Fruit fly (Drosophila melanogaster) whole organism, embryonic: ENCODE measurements around the gene CG14731.

Experiments used
- Abd-B ChIP-seq: fragments of 200-800 bp; sonication (Bioruptor generic); optimal IDR thresholded peaks from 2 replicates; lab custom pipeline; 2018; ENCODE audit warnings: missing biosample characterization, mild to moderate bottlenecking, missing genetic modification characterization, moderate library complexity
- Awh ChIP-seq: fragments of 200-800 bp; sonication (Bioruptor generic); IDR thresholded peaks from 2 replicates; pipeline ENCODE4, ENCODE4 v1.3.6; 2022; ENCODE audit warnings: missing biosample characterization, missing genetic modification characterization
- CG11247 ChIP-seq: fragments of 200-800 bp; sonication (Bioruptor generic); IDR thresholded peaks from 2 replicates; pipeline ENCODE4 v1.3.6; 2022; ENCODE audit warnings: missing biosample characterization, missing genetic modification characterization
- CG11504 ChIP-seq: fragments of 200-800 bp; sonication (Bioruptor generic); optimal IDR thresholded peaks from 3 replicates; lab custom pipeline; 2019; ENCODE audit warnings: missing biosample characterization, mild to moderate bottlenecking, missing genetic modification characterization, moderate library complexity
- CG12391 ChIP-seq: fragments of 200-800 bp; sonication (Bioruptor generic); optimal IDR thresholded peaks from 3 replicates; lab custom pipeline; 2018; ENCODE audit warnings: missing biosample characterization, mild to moderate bottlenecking, missing genetic modification characterization, moderate library complexity
- CG13287 ChIP-seq: fragments of 200-800 bp; sonication (Bioruptor generic); IDR thresholded peaks from 2 replicates; pipeline ENCODE4 v1.3.6; 2022; ENCODE audit warnings: missing biosample characterization, missing genetic modification characterization; ENCODE audit not compliant: partially characterized antibody
- CG15073 ChIP-seq: fragments of 200-800 bp; sonication (Bioruptor generic); optimal IDR thresholded peaks from 2 replicates; lab custom pipeline; 2016; ENCODE audit warnings: missing biosample characterization, missing genetic modification characterization
- CG17361 ChIP-seq: fragments of 200-800 bp; sonication (Bioruptor generic); IDR thresholded peaks from 3 replicates; pipeline ENCODE4 v1.3.6; 2022; ENCODE audit warnings: missing biosample characterization, missing genetic modification characterization
- CG1792 ChIP-seq: fragments of 200-800 bp; sonication (Bioruptor generic); optimal IDR thresholded peaks from 2 replicates; lab custom pipeline; 2016; ENCODE audit warnings: missing biosample characterization, missing genetic modification characterization
- CG3163 ChIP-seq: fragments of 200-800 bp; sonication (Bioruptor generic); optimal IDR thresholded peaks from 3 replicates; lab custom pipeline; 2016; ENCODE audit warnings: missing biosample characterization, missing genetic modification characterization
- CG32772 ChIP-seq: fragments of 200-800 bp; sonication (Bioruptor generic); IDR thresholded peaks from 2 replicates; pipeline ENCODE4 v1.3.6; 2022; ENCODE audit warnings: missing biosample characterization, missing genetic modification characterization
- CG33213 ChIP-seq: fragments of 200-800 bp; sonication (Bioruptor generic); optimal IDR thresholded peaks from 3 replicates; lab custom pipeline; 2016; ENCODE audit warnings: missing biosample characterization, missing genetic modification characterization
- CG3995 ChIP-seq: fragments of 200-800 bp; sonication (Bioruptor generic); optimal IDR thresholded peaks from 3 replicates; lab custom pipeline; 2016; ENCODE audit warnings: missing biosample characterization, missing genetic modification characterization
- CG4707 ChIP-seq: fragments of 200-800 bp; sonication (Bioruptor generic); optimal IDR thresholded peaks from 2 replicates; lab custom pipeline; 2018; ENCODE audit warnings: missing biosample characterization, mild to moderate bottlenecking, missing genetic modification characterization, moderate library complexity
- CG4820 ChIP-seq: fragments of 200-800 bp; sonication (Bioruptor generic); optimal IDR thresholded peaks from 3 replicates; lab custom pipeline; 2016; ENCODE audit warnings: missing biosample characterization, missing genetic modification characterization
- CG6689 ChIP-seq: fragments of 200-800 bp; sonication (Bioruptor generic); IDR thresholded peaks from 2 replicates; pipeline ENCODE4 v1.3.6; 2022; ENCODE audit warnings: missing biosample characterization, missing genetic modification characterization
- CG8924 ChIP-seq: fragments of 200-800 bp; optimal IDR thresholded peaks from 3 replicates; lab custom pipeline; 2019; ENCODE audit warnings: missing biosample characterization, mild to moderate bottlenecking, missing genetic modification characterization, moderate library complexity
- CoRest ChIP-seq: fragments of 200-800 bp; sonication (Bioruptor generic); optimal IDR thresholded peaks from 3 replicates; lab custom pipeline; 2018; ENCODE audit warnings: missing biosample characterization, mild to moderate bottlenecking, missing genetic modification characterization, moderate library complexity
- D ChIP-seq, 2 experiments: fragments of 200-800 bp in 1 of 2; fragments of >200 bp in 1 of 2; sonication (Bioruptor generic) in 1 of 2; optimal IDR thresholded peaks; 2 replicates in 1 of 2; 3 replicates in 1 of 2; lab custom pipeline; 2017; ENCODE audit warnings: mild to moderate bottlenecking in 1 of 2, missing biosample characterization in 1 of 2, missing genetic modification characterization in 1 of 2, missing genetic modification reagents in 1 of 2
- D19A ChIP-seq: fragments of 200-800 bp; optimal IDR thresholded peaks from 3 replicates; lab custom pipeline; 2019; ENCODE audit warnings: missing biosample characterization, mild to moderate bottlenecking, missing genetic modification characterization, moderate library complexity
- Dad ChIP-seq: fragments of 200-800 bp; sonication (Bioruptor generic); optimal IDR thresholded peaks from 3 replicates; lab custom pipeline; 2016; ENCODE audit warnings: missing biosample characterization, missing genetic modification characterization
- E2f1 ChIP-seq: fragments of 200-800 bp; sonication (Bioruptor generic); IDR thresholded peaks from 2 replicates; pipeline ENCODE4 v1.3.6; 2022; ENCODE audit warnings: missing biosample characterization, missing genetic modification characterization
- GATAe ChIP-seq: fragments of 200-800 bp; sonication (Bioruptor generic); conservative IDR thresholded peaks from 2 replicates; pipeline ENCODE4 v1.3.6; 2022; ENCODE audit warnings: missing biosample characterization, missing genetic modification characterization
- Gug ChIP-seq: fragments of 200-800 bp; sonication (Bioruptor generic); IDR thresholded peaks from 4 replicates; pipeline ENCODE4 v1.3.6; 2022; ENCODE audit warnings: missing biosample characterization, missing genetic modification characterization
- Jarid2 ChIP-seq: fragments of 200-800 bp; sonication (Bioruptor generic); optimal IDR thresholded peaks from 3 replicates; lab custom pipeline; 2017; ENCODE audit warnings: mild to moderate bottlenecking, missing biosample characterization, missing genetic modification reagents, missing genetic modification characterization
- Lhr ChIP-seq: fragments of 200-800 bp; sonication (Bioruptor generic); optimal IDR thresholded peaks from 3 replicates; lab custom pipeline; 2017; ENCODE audit warnings: mild to moderate bottlenecking, missing biosample characterization, missing genetic modification reagents, missing genetic modification characterization
- Mes4 ChIP-seq: fragments of 200-800 bp; sonication (Bioruptor generic); optimal IDR thresholded peaks from 2 replicates; lab custom pipeline; 2016; ENCODE audit warnings: missing biosample characterization, missing genetic modification characterization
- NFAT ChIP-seq: fragments of 200-800 bp; sonication (Bioruptor generic); IDR thresholded peaks from 2 replicates; pipeline ENCODE4 v1.3.6; 2022; ENCODE audit warnings: missing biosample characterization, missing genetic modification characterization
- PHDP ChIP-seq: fragments of 200-800 bp; sonication (Bioruptor generic); optimal IDR thresholded peaks from 3 replicates; lab custom pipeline; 2018; ENCODE audit warnings: missing biosample characterization, mild to moderate bottlenecking, missing genetic modification characterization, moderate library complexity
- Ptx1 ChIP-seq: fragments of 200-800 bp; sonication (Bioruptor generic); IDR thresholded peaks from 2 replicates; pipeline ENCODE4 v1.3.6; 2022; ENCODE audit warnings: missing biosample characterization, missing genetic modification characterization
- Ravus ChIP-seq: fragments of 200-800 bp; sonication (Bioruptor generic); IDR thresholded peaks from 2 replicates; pipeline ENCODE4 v1.3.6; 2022; ENCODE audit warnings: missing biosample characterization, missing genetic modification characterization
- Scr ChIP-seq: fragments of 200-800 bp; sonication (Bioruptor generic); IDR thresholded peaks from 2 replicates; pipeline ENCODE4 v1.3.6; 2022; ENCODE audit warnings: missing biosample characterization, missing genetic modification characterization; ENCODE audit not compliant: partially characterized antibody
- Spps ChIP-seq: fragments of 200-800 bp; sonication (Bioruptor generic); optimal IDR thresholded peaks from 2 replicates; lab custom pipeline; 2018; ENCODE audit warnings: missing biosample characterization, mild to moderate bottlenecking, missing genetic modification characterization
- Sry-β ChIP-seq: fragments of 200-800 bp; sonication (Bioruptor generic); optimal IDR thresholded peaks from 2 replicates; lab custom pipeline; 2018; ENCODE audit warnings: missing biosample characterization, mild to moderate bottlenecking, missing genetic modification characterization, moderate library complexity
- az2 ChIP-seq: fragments of 200-800 bp; sonication (Bioruptor generic); optimal IDR thresholded peaks from 3 replicates; lab custom pipeline; 2016; ENCODE audit warnings: missing biosample characterization, missing genetic modification characterization
- bsh ChIP-seq, 2 experiments: fragments of 200-800 bp; sonication (Bioruptor generic); optimal IDR thresholded peaks; 2 replicates each; lab custom pipeline; 2017 to 2018; ENCODE audit warnings: mild to moderate bottlenecking in 2 of 2, missing biosample characterization in 2 of 2, missing genetic modification characterization in 2 of 2, moderate library complexity in 1 of 2
- da ChIP-seq: fragments of 200-800 bp; sonication (Bioruptor generic); optimal IDR thresholded peaks from 2 replicates; lab custom pipeline; 2016; ENCODE audit warnings: missing biosample characterization, missing genetic modification characterization
- en ChIP-seq: fragments of 200-800 bp; sonication (Bioruptor generic); optimal IDR thresholded peaks from 2 replicates; lab custom pipeline; 2016; ENCODE audit warnings: missing biosample characterization, missing genetic modification characterization
- fd102C ChIP-seq: fragments of 200-800 bp; sonication (Bioruptor generic); optimal IDR thresholded peaks from 2 replicates; lab custom pipeline; 2018; ENCODE audit warnings: missing biosample characterization, mild to moderate bottlenecking, missing genetic modification characterization, moderate library complexity
- ind ChIP-seq: fragments of 200-800 bp; sonication (Bioruptor generic); optimal IDR thresholded peaks from 3 replicates; lab custom pipeline; 2016; ENCODE audit warnings: missing biosample characterization, missing genetic modification characterization
- insv ChIP-seq, 2 experiments: fragments of 200-800 bp; sonication (Bioruptor generic); optimal IDR thresholded peaks; 3 replicates each; lab custom pipeline; 2016 to 2018; ENCODE audit warnings: missing biosample characterization in 2 of 2, missing genetic modification characterization in 2 of 2
- lola ChIP-seq, 3 experiments: fragments of >200 bp in 2 of 3; fragments of 200-800 bp in 1 of 3; sonication (Bioruptor generic) in 1 of 3; optimal IDR thresholded peaks; 2 replicates each; lab custom pipeline; 2017 to 2019; ENCODE audit warnings: missing biosample characterization in 3 of 3, missing genetic modification characterization in 3 of 3, mild to moderate bottlenecking in 1 of 3, moderate library complexity in 1 of 3
- org-1 ChIP-seq: fragments of 200-800 bp; sonication (Bioruptor generic); optimal IDR thresholded peaks from 2 replicates; lab custom pipeline; 2017; ENCODE audit warnings: missing biosample characterization, missing genetic modification characterization
- peb ChIP-seq: fragments of 200-800 bp; sonication (Bioruptor generic); IDR thresholded peaks from 2 replicates; pipeline ENCODE4 v1.3.6; 2022; ENCODE audit warnings: missing biosample characterization, missing genetic modification characterization
- tll ChIP-seq, 2 experiments: fragments of 200-800 bp in 1 of 2; fragments of >200 bp in 1 of 2; sonication (Bioruptor generic) in 1 of 2; optimal IDR thresholded peaks; 2 replicates each; lab custom pipeline; 2017 to 2019; ENCODE audit warnings: missing biosample characterization in 2 of 2, missing genetic modification characterization in 2 of 2, mild to moderate bottlenecking in 1 of 2, moderate library complexity in 1 of 2
- vvl ChIP-seq: fragments of 200-800 bp; sonication (Bioruptor generic); IDR thresholded peaks from 2 replicates; pipeline ENCODE4 v1.3.6; 2022; ENCODE audit warnings: missing biosample characterization, missing genetic modification characterization
- wek ChIP-seq: fragments of 200-800 bp; sonication (Bioruptor generic); optimal IDR thresholded peaks from 3 replicates; lab custom pipeline; 2018; ENCODE audit warnings: missing biosample characterization, mild to moderate bottlenecking, missing genetic modification characterization, moderate library complexity

CG14731 gene

dm6 chr3R:11887114-11888037 lies 43.7 kb upstream of the CG14731 start, which contains the start of gene mthl5 (continued):
- no peak for TF ChIP-seq tll (GFP tag; optimal IDR thresholded peaks at IDR 0.05; lab: Kevin White, UChicago)
- TF ChIP-seq Mes4, result peak; percentile 80
- peak; percentile 79 for TF ChIP-seq CG6689
- peak; percentile 55 for TF ChIP-seq CG4707 (GFP tag; lab: Kevin White, UChicago)
- TF ChIP-seq CG11247 (GFP tag; lab: Robert Waterston, UW), result peak; percentile 48
- TF ChIP-seq CG11504 (tag; lab: Kevin White, UChicago), result peak; percentile 84
- TF ChIP-seq ind (GFP tag; lab: Kevin White, UChicago), result peak; percentile 73
- no peak; the same call in 1 of the 2 replicates for TF ChIP-seq Ravus (GFP tag; lab: Robert Waterston, UW)
- TF ChIP-seq Spps (tag; lab: Kevin White, UChicago), result peak; percentile 71
- TF ChIP-seq Abd-B (GFP tag; lab: Kevin White, UChicago), result peak; percentile 86
- TF ChIP-seq Awh (GFP tag; lab: Robert Waterston, UW), result 0 out of 2 replicates have a peak, but pooled peaks have one; percentile 61
- peak; percentile 81 for TF ChIP-seq az2 (GFP tag; lab: Kevin White, UChicago)
- TF ChIP-seq E2f1, result peak; percentile 68
- peak; percentile 68 for TF ChIP-seq CG33213 (GFP tag; lab: Kevin White, UChicago)
- TF ChIP-seq CG3163 (GFP tag; lab: Kevin White, UChicago), result peak; percentile 72
- peak; percentile 59 for TF ChIP-seq NFAT (GFP tag; lab: Robert Waterston, UW)
- peak; percentile 83 for TF ChIP-seq CoRest (tag; lab: Kevin White, UChicago)
- peak; percentile 49 for TF ChIP-seq CG1792 (GFP tag; lab: Kevin White, UChicago)
- 0 out of 2 replicates have a peak, but pooled peaks have one; percentile 32 for TF ChIP-seq CG13287 (GFP tag; lab: Robert Waterston, UW)
- TF ChIP-seq D (optimal IDR thresholded peaks at IDR 0.05; lab: Kevin White, UChicago), result no peak
- TF ChIP-seq D (GFP tag; optimal IDR thresholded peaks at IDR 0.05; lab: Kevin White, UChicago), result peak; percentile 87
- 0 out of 2 replicates have a peak, but pooled peaks have one; percentile 14 for TF ChIP-seq GATAe (GFP tag; lab: Robert Waterston, UW)
- peak; percentile 88 for TF ChIP-seq vvl (GFP tag; lab: Robert Waterston, UW)
- peak; percentile 80 for TF ChIP-seq Gug
- TF ChIP-seq CG8924 (tag; lab: Kevin White, UChicago), result peak; percentile 85
- TF ChIP-seq Scr (GFP tag; lab: Robert Waterston, UW), result no peak
- TF ChIP-seq bsh (GFP tag; optimal IDR thresholded peaks at IDR 0.05; lab: Kevin White, UChicago), result peak; percentile 84 to 90
- TF ChIP-seq lola (GFP tag; optimal IDR thresholded peaks at IDR 0.05; lab: Kevin White, UChicago), result peak in 1 of 3 experiments; percentile 89
- peak; percentile 8 for TF ChIP-seq Sry-β
- TF ChIP-seq CG3995, result no peak
- TF ChIP-seq Jarid2 (GFP tag; lab: Kevin White, UChicago), result peak; percentile 20
- no peak for TF ChIP-seq fd102C (GFP tag; lab: Kevin White, UChicago)
- TF ChIP-seq peb (GFP tag; lab: Robert Waterston, UW), result peak; percentile 62
- TF ChIP-seq Lhr (GFP tag; lab: Kevin White, UChicago), result peak; percentile 44
- TF ChIP-seq wek (GFP tag; lab: Kevin White, UChicago), result peak; percentile 21
- peak; percentile 66 for TF ChIP-seq en (GFP tag; lab: Kevin White, UChicago)
- peak; percentile 84 for TF ChIP-seq Ptx1
- peak; percentile 35 for TF ChIP-seq CG15073
- peak; percentile 80 for TF ChIP-seq CG4820 (GFP tag; lab: Kevin White, UChicago)
- peak; percentile 30 for TF ChIP-seq da
- peak; percentile 100 for TF ChIP-seq D19A (tag; lab: Kevin White, UChicago)
- TF ChIP-seq PHDP (tag; lab: Kevin White, UChicago), result peak; percentile 81
- TF ChIP-seq CG32772, result peak; percentile 62
- TF ChIP-seq insv (GFP tag; optimal IDR thresholded peaks at IDR 0.05; lab: Kevin White, UChicago), result no peak
- peak; percentile 70 for TF ChIP-seq Dad (GFP tag; lab: Kevin White, UChicago)
- TF ChIP-seq CG12391 (tag; lab: Kevin White, UChicago), result peak; percentile 85
- peak; percentile 83 for TF ChIP-seq org-1 (GFP tag; lab: Kevin White, UChicago)
- TF ChIP-seq CG17361 (GFP tag; lab: Robert Waterston, UW), result peak; percentile 89
